Fruit fly (Drosophila melanogaster): ENCODE results near the gene Brd.
A peak's percentile ranks its signal among the peaks of the same experiment; 100 is the strongest.

Gene Brd

dm6 chr3L:14961027-14961426 is 11.4 kb upstream of the Brd start (continued):
- TF ChIP-seq CG18764 (GFP tag; optimal IDR thresholded peaks at IDR 0.05) (no peak), sqz (GFP tag; optimal IDR thresholded peaks at IDR 0.05) (no peak), CG16815 (GFP tag; optimal IDR thresholded peaks at IDR 0.05) (peak; percentile 16), stwl (tag; optimal IDR thresholded peaks at IDR 0.05) (no peak), crp (GFP tag; optimal IDR thresholded peaks at IDR 0.05) (no peak), Atf6 (GFP tag; IDR thresholded peaks at IDR 0.05) (no peak), D (optimal IDR thresholded peaks at IDR 0.05) (no peak), D (GFP tag; optimal IDR thresholded peaks at IDR 0.05) (no peak), Kr (GFP tag; optimal IDR thresholded peaks at IDR 0.05) (no peak), CG1647 (GFP tag; optimal IDR thresholded peaks at IDR 0.05) (no peak), Aef1 (GFP tag; IDR thresholded peaks at IDR 0.05) (no peak), fd96Cb (tag; optimal IDR thresholded peaks at IDR 0.05) (peak; percentile 29), CG14710 (tag; optimal IDR thresholded peaks at IDR 0.05) (peak; percentile 77), tll (GFP tag; optimal IDR thresholded peaks at IDR 0.05) (no peak), CG1602 (GFP tag; optimal IDR thresholded peaks at IDR 0.05) (peak; percentile 29), CG16779 (GFP tag; IDR thresholded peaks at IDR 0.05) (no peak), mirr (GFP tag; optimal IDR thresholded peaks at IDR 0.05) (no peak), tna (GFP tag; IDR thresholded peaks at IDR 0.05; ENCODE audit: partially characterized antibody) (no peak), psq (GFP tag; optimal IDR thresholded peaks at IDR 0.05) (no peak), bsh (GFP tag; optimal IDR thresholded peaks at IDR 0.05) (peak in 1 of 2 experiments; percentile 10), gsb-n (tag; optimal IDR thresholded peaks at IDR 0.05) (peak; percentile 68), Spps (tag; optimal IDR thresholded peaks at IDR 0.05) (peak; percentile 14), CG7372 (GFP tag; IDR thresholded peaks at IDR 0.05) (no peak), Doc2 (GFP tag; IDR thresholded peaks at IDR 0.05) (no peak), ci (GFP tag; IDR thresholded peaks at IDR 0.05) (no peak), HLH3B (GFP tag; IDR thresholded peaks at IDR 0.05) (no peak), CG14667 (GFP tag; IDR thresholded peaks at IDR 0.05) (no peak), gcm (GFP tag; optimal IDR thresholded peaks at IDR 0.05) (peak; percentile 44), lmd (GFP tag; IDR thresholded peaks at IDR 0.05) (no peak), wor (GFP tag; IDR thresholded peaks at IDR 0.05) (no peak), peb (GFP tag; IDR thresholded peaks at IDR 0.05) (no peak), her (GFP tag; optimal IDR thresholded peaks at IDR 0.05) (no peak), schlank (tag; optimal IDR thresholded peaks at IDR 0.05) (no peak), CG14050 (GFP tag; IDR thresholded peaks at IDR 0.05) (no peak), jumu (GFP tag; optimal IDR thresholded peaks at IDR 0.05) (no peak), Dip2 (GFP tag; IDR thresholded peaks at IDR 0.05) (no peak), CG11085 (GFP tag; IDR thresholded peaks at IDR 0.05) (no peak), CG5953 (GFP tag; IDR thresholded peaks at IDR 0.05) (no peak), CG6254 (GFP tag; optimal IDR thresholded peaks at IDR 0.05) (peak; percentile 6), cwo (GFP tag; optimal IDR thresholded peaks at IDR 0.05) (no peak), pb (GFP tag; optimal IDR thresholded peaks at IDR 0.05) (no peak), gem (tag; optimal IDR thresholded peaks at IDR 0.05) (peak; percentile 79), unc-4 (GFP tag; IDR thresholded peaks at IDR 0.05; ENCODE audit: partially characterized antibody) (no peak), Lim3 (GFP tag; IDR thresholded peaks at IDR 0.05) (no peak), ac (GFP tag; optimal IDR thresholded peaks at IDR 0.05) (peak; percentile 13), CG1529 (GFP tag; optimal IDR thresholded peaks at IDR 0.05) (no peak), CG8290 (GFP tag; optimal IDR thresholded peaks at IDR 0.05) (no peak), CG8290 (tag; optimal IDR thresholded peaks at IDR 0.05) (no peak), nerfin-2 (GFP tag; IDR thresholded peaks at IDR 0.05; ENCODE audit: partially characterized antibody) (no peak), CG13296 (GFP tag; optimal IDR thresholded peaks at IDR 0.05) (no peak), CG13123 (GFP tag; optimal IDR thresholded peaks at IDR 0.05) (no peak), emc (GFP tag; optimal IDR thresholded peaks at IDR 0.05) (no peak), CG2199 (GFP tag; IDR thresholded peaks at IDR 0.05) (no peak)
